Worm (Caenorhabditis elegans) whole organism, L3 larva: ENCODE measurements around the gene twnk-1.

ENCODE experiments used
- R02D3.7 ChIP-seq: fragments of 150-350 bp; optimal IDR thresholded peaks from 2 replicates; lab custom pipeline; 2014; ENCODE audit warnings: missing biosample characterization, missing genetic modification characterization
- ZK546.5 ChIP-seq: sonication (generic microtip); optimal IDR thresholded peaks from 2 replicates; lab custom pipeline; 2017; ENCODE audit warnings: missing biosample characterization, missing genetic modification characterization
- aly-2 ChIP-seq: fragments of 150-350 bp; optimal IDR thresholded peaks from 2 replicates; lab custom pipeline; 2014; ENCODE audit warnings: missing biosample characterization, missing genetic modification characterization
- ama-1 ChIP-seq: fragments of 150-350 bp; optimal IDR thresholded peaks from 2 replicates; lab custom pipeline; 2018
- ceh-16 ChIP-seq: sonication (generic microtip); optimal IDR thresholded peaks from 2 replicates; lab custom pipeline; 2017; ENCODE audit warnings: missing biosample characterization, missing genetic modification characterization
- ceh-28 ChIP-seq: fragments of 150-350 bp; optimal IDR thresholded peaks from 2 replicates; lab custom pipeline; 2014; ENCODE audit warnings: missing biosample characterization, missing genetic modification reagents, missing genetic modification characterization
- ceh-82 ChIP-seq: fragments of 150-350 bp; optimal IDR thresholded peaks from 2 replicates; lab custom pipeline; 2014; ENCODE audit warnings: missing biosample characterization, missing genetic modification characterization
- ceh-9 ChIP-seq: sonication (generic microtip); optimal IDR thresholded peaks from 2 replicates; lab custom pipeline; 2018; ENCODE audit warnings: missing biosample characterization, missing genetic modification characterization
- daf-12 ChIP-seq: fragments of 150-350 bp; optimal IDR thresholded peaks from 2 replicates; lab custom pipeline; 2014; ENCODE audit warnings: missing biosample characterization, missing genetic modification reagents, missing genetic modification characterization
- egl-27 ChIP-seq: sonication (generic microtip); optimal IDR thresholded peaks from 4 replicates; lab custom pipeline; 2017; ENCODE audit warnings: missing biosample characterization, missing genetic modification reagents, missing genetic modification characterization
- egl-5 ChIP-seq: fragments of 150-350 bp; optimal IDR thresholded peaks from 2 replicates; lab custom pipeline; 2017; ENCODE audit warnings: missing biosample characterization, missing genetic modification reagents, missing genetic modification characterization, inconsistent platforms
- elt-1 ChIP-seq: fragments of 150-350 bp; optimal IDR thresholded peaks from 2 replicates; lab custom pipeline; 2014; ENCODE audit warnings: missing biosample characterization, missing genetic modification characterization
- elt-2 ChIP-seq: sonication (generic microtip); optimal IDR thresholded peaks from 2 replicates; lab custom pipeline; 2016; ENCODE audit warnings: missing genetic modification reagents, mild to moderate bottlenecking, missing genetic modification characterization, missing compliant biosample characterization
- elt-3 ChIP-seq, 3 experiments: fragments of 150-350 bp in 1 of 3; sonication (generic microtip) in 2 of 3; optimal IDR thresholded peaks; 2 replicates in 2 of 3; 4 replicates in 1 of 3; lab custom pipeline; 2014 to 2017; ENCODE audit warnings: missing biosample characterization in 3 of 3, missing genetic modification characterization in 3 of 3
- eor-1 ChIP-seq, 2 experiments: fragments of 150-350 bp; optimal IDR thresholded peaks; 2 replicates each; lab custom pipeline; 2014 to 2018; ENCODE audit warnings: missing biosample characterization in 2 of 2, missing genetic modification characterization in 2 of 2
- fkh-10 ChIP-seq: sonication (generic microtip); optimal IDR thresholded peaks from 2 replicates; lab custom pipeline; 2017; ENCODE audit warnings: missing biosample characterization, missing genetic modification reagents, missing genetic modification characterization
- fkh-2 ChIP-seq: fragments of 150-350 bp; optimal IDR thresholded peaks from 2 replicates; lab custom pipeline; 2014; ENCODE audit warnings: missing biosample characterization, missing genetic modification reagents, missing genetic modification characterization
- fos-1 ChIP-seq: fragments of 150-350 bp; optimal IDR thresholded peaks from 2 replicates; lab custom pipeline; 2014; ENCODE audit warnings: missing biosample characterization, missing genetic modification characterization
- hmg-11 ChIP-seq: sonication (generic microtip); optimal IDR thresholded peaks from 2 replicates; lab custom pipeline; 2016; ENCODE audit warnings: missing genetic modification characterization, missing compliant biosample characterization
- jun-1 ChIP-seq: fragments of 150-350 bp; optimal IDR thresholded peaks from 2 replicates; lab custom pipeline; 2014; ENCODE audit warnings: missing biosample characterization, missing genetic modification reagents, missing genetic modification characterization
- lin-15B ChIP-seq: fragments of 150-350 bp; optimal IDR thresholded peaks from 2 replicates; lab custom pipeline; 2014; ENCODE audit warnings: missing biosample characterization, missing genetic modification characterization
- lin-39 ChIP-seq: fragments of 150-350 bp; optimal IDR thresholded peaks from 2 replicates; lab custom pipeline; 2018; ENCODE audit warnings: missing biosample characterization, missing genetic modification reagents, missing genetic modification characterization
- lsy-12 ChIP-seq: sonication (generic microtip); optimal IDR thresholded peaks from 2 replicates; lab custom pipeline; 2016; ENCODE audit warnings: mild to moderate bottlenecking, missing genetic modification characterization, missing compliant biosample characterization
- mdl-1 ChIP-seq: fragments of 150-350 bp; optimal IDR thresholded peaks from 2 replicates; lab custom pipeline; 2014; ENCODE audit warnings: missing biosample characterization, missing genetic modification characterization
- mml-1 ChIP-seq: fragments of 150-350 bp; sonication (generic microtip); optimal IDR thresholded peaks from 3 replicates; lab custom pipeline; 2014; ENCODE audit warnings: missing biosample characterization, missing genetic modification characterization
- nfya-1 ChIP-seq: sonication (generic microtip); optimal IDR thresholded peaks from 2 replicates; lab custom pipeline; 2017; ENCODE audit warnings: missing genetic modification characterization, mild to moderate bottlenecking, missing compliant biosample characterization, antibody characterized with exemption, moderate library complexity; ENCODE audit not compliant: insufficient read depth
- nhr-11 ChIP-seq: fragments of 150-350 bp; optimal IDR thresholded peaks from 2 replicates; lab custom pipeline; 2014; ENCODE audit warnings: missing biosample characterization, missing genetic modification characterization
- nhr-12 ChIP-seq: fragments of 150-350 bp; optimal IDR thresholded peaks from 2 replicates; lab custom pipeline; 2014; ENCODE audit warnings: missing biosample characterization, missing genetic modification characterization
- nhr-23 ChIP-seq: fragments of 150-350 bp; optimal IDR thresholded peaks from 2 replicates; lab custom pipeline; 2014; ENCODE audit warnings: missing biosample characterization, missing genetic modification reagents, missing genetic modification characterization
- nhr-237 ChIP-seq: fragments of 150-350 bp; optimal IDR thresholded peaks from 2 replicates; lab custom pipeline; 2014; ENCODE audit warnings: missing biosample characterization, missing genetic modification characterization
- nhr-25 ChIP-seq: sonication (generic microtip); optimal IDR thresholded peaks from 2 replicates; lab custom pipeline; 2017; ENCODE audit warnings: missing biosample characterization, missing genetic modification characterization
- nhr-28 ChIP-seq: fragments of 150-350 bp; optimal IDR thresholded peaks from 2 replicates; lab custom pipeline; 2014; ENCODE audit warnings: missing biosample characterization, missing genetic modification characterization
- nhr-43 ChIP-seq: sonication (generic microtip); optimal IDR thresholded peaks from 2 replicates; lab custom pipeline; 2016; ENCODE audit warnings: mild to moderate bottlenecking, missing genetic modification characterization, missing compliant biosample characterization; ENCODE audit not compliant: poor library complexity, severe bottlenecking
- nhr-67 ChIP-seq: fragments of 150-350 bp; optimal IDR thresholded peaks from 2 replicates; lab custom pipeline; 2014; ENCODE audit warnings: missing biosample characterization, missing genetic modification characterization
- nhr-76 ChIP-seq: fragments of 150-350 bp; sonication (generic microtip); optimal IDR thresholded peaks from 5 replicates; lab custom pipeline; 2014; ENCODE audit warnings: missing biosample characterization, missing genetic modification characterization
- nhr-77 ChIP-seq: fragments of 150-350 bp; optimal IDR thresholded peaks from 2 replicates; lab custom pipeline; 2014; ENCODE audit warnings: missing biosample characterization, missing genetic modification characterization
- pha-4 ChIP-seq: fragments of 150-350 bp; optimal IDR thresholded peaks from 2 replicates; lab custom pipeline; 2014; ENCODE audit warnings: missing biosample characterization, missing genetic modification reagents, missing genetic modification characterization
- pqm-1 ChIP-seq: fragments of 150-350 bp; optimal IDR thresholded peaks from 2 replicates; lab custom pipeline; 2017; ENCODE audit warnings: missing biosample characterization, missing genetic modification characterization, inconsistent platforms
- sea-2 ChIP-seq: fragments of 150-350 bp; sonication (generic microtip); optimal IDR thresholded peaks from 4 replicates; lab custom pipeline; 2014; ENCODE audit warnings: missing biosample characterization, missing genetic modification reagents, missing genetic modification characterization
- skn-1 ChIP-seq: fragments of 150-350 bp; optimal IDR thresholded peaks from 2 replicates; lab custom pipeline; 2014; ENCODE audit warnings: missing biosample characterization, missing genetic modification characterization
- snpc-4 ChIP-seq: fragments of 150-350 bp; optimal IDR thresholded peaks from 2 replicates; lab custom pipeline; 2014; ENCODE audit warnings: missing biosample characterization, missing genetic modification characterization
- tbx-2 ChIP-seq: sonication (generic microtip); optimal IDR thresholded peaks from 2 replicates; lab custom pipeline; 2016; ENCODE audit warnings: mild to moderate bottlenecking, missing genetic modification characterization, missing compliant biosample characterization
- unc-39 ChIP-seq: sonication (generic microtip); optimal IDR thresholded peaks from 4 replicates; lab custom pipeline; 2017; ENCODE audit warnings: missing biosample characterization, missing genetic modification characterization
- unc-62 ChIP-seq: fragments of 150-350 bp; sonication (generic microtip); optimal IDR thresholded peaks from 4 replicates; lab custom pipeline; 2014; ENCODE audit warnings: missing biosample characterization, missing genetic modification reagents, missing genetic modification characterization
- zag-1 ChIP-seq: fragments of 150-350 bp; optimal IDR thresholded peaks from 2 replicates; lab custom pipeline; 2014; ENCODE audit warnings: missing biosample characterization, missing genetic modification characterization
- ztf-11 ChIP-seq: fragments of 150-350 bp; optimal IDR thresholded peaks from 2 replicates; lab custom pipeline; 2014; ENCODE audit warnings: missing biosample characterization, missing genetic modification characterization
- ztf-4 ChIP-seq: fragments of 150-350 bp; optimal IDR thresholded peaks from 2 replicates; lab custom pipeline; 2014; ENCODE audit warnings: missing biosample characterization, missing genetic modification characterization

Gene twnk-1

DNA sequence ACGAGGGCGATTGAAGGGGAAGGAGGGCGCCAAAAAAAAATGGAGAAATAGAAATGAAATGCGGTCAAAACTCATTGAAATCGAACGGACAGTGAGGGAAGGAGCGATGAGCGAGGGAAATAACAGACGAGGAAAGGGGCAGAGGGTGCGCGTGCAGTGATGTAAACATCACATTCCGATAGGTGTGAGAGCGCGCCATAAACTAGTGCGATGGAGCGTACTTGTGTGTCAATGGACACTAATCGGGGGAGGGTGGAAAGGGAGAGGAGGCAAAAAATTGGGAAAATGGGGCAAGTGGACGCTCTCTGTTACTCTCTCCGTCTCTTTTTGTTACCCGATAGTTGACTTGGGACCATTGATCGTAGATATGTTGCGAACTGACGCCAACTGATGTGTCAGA, 27.1 kb upstream of the twnk-1 start:
- TF ChIP-seq mml-1 (tag; lab: Kevin White, UChicago) (no peak), egl-27 (tag; lab: Kevin White, UChicago) (no peak), fkh-10 (GFP tag; lab: Kevin White, UChicago) (no peak), fkh-2 (no peak), ztf-11 (no peak), snpc-4 (no peak), pha-4 (tag; lab: Kevin White, UChicago) (peak; percentile 97), ZK546.5 (tag; lab: Kevin White, UChicago) (no peak), elt-3 (tag; optimal IDR thresholded peaks at IDR 0.05; lab: Kevin White, UChicago) (no peak), R02D3.7 (no peak), ama-1 (lab: Kevin White, UChicago) (no peak), sea-2 (GFP tag; lab: Kevin White, UChicago) (no peak), hmg-11 (tag; lab: Kevin White, UChicago) (peak; percentile 69), elt-2 (peak; percentile 31), nfya-1 (tag; lab: Kevin White, UChicago) (peak; percentile 63), unc-39 (tag; lab: Kevin White, UChicago) (no peak), nhr-12 (tag; lab: Kevin White, UChicago) (no peak), nhr-43 (tag; lab: Kevin White, UChicago) (no peak), ceh-82 (no peak), ceh-28 (tag; lab: Kevin White, UChicago) (no peak), lin-15B (tag; lab: Kevin White, UChicago) (peak; percentile 60), nhr-11 (tag; lab: Kevin White, UChicago) (peak; percentile 51), eor-1 (tag; optimal IDR thresholded peaks at IDR 0.05; lab: Kevin White, UChicago) (no peak), unc-62 (no peak), pqm-1 (tag; lab: Kevin White, UChicago) (peak; percentile 23), nhr-237 (tag; lab: Kevin White, UChicago) (no peak), elt-1 (tag; lab: Kevin White, UChicago) (peak; percentile 41), skn-1 (tag; lab: Kevin White, UChicago) (no peak), zag-1 (tag; lab: Kevin White, UChicago) (no peak), jun-1 (tag; lab: Kevin White, UChicago) (peak; percentile 4), lin-39 (tag; lab: Kevin White, UChicago) (peak; percentile 94), ztf-4 (no peak), fos-1 (tag; lab: Kevin White, UChicago) (no peak), tbx-2 (no peak), nhr-28 (tag; lab: Kevin White, UChicago) (no peak), nhr-23 (peak; percentile 79), lsy-12 (tag; lab: Kevin White, UChicago) (peak; percentile 11), daf-12 (no peak), egl-5 (tag; lab: Kevin White, UChicago) (peak; percentile 84), aly-2 (no peak), mdl-1 (no peak), ceh-16 (no peak), nhr-25 (tag; lab: Kevin White, UChicago) (peak; percentile 26), ceh-9 (tag; lab: Kevin White, UChicago) (no peak), nhr-77 (tag; lab: Kevin White, UChicago) (no peak), nhr-76 (tag; lab: Kevin White, UChicago) (no peak), nhr-67 (tag; lab: Kevin White, UChicago) (no peak)

DNA sequence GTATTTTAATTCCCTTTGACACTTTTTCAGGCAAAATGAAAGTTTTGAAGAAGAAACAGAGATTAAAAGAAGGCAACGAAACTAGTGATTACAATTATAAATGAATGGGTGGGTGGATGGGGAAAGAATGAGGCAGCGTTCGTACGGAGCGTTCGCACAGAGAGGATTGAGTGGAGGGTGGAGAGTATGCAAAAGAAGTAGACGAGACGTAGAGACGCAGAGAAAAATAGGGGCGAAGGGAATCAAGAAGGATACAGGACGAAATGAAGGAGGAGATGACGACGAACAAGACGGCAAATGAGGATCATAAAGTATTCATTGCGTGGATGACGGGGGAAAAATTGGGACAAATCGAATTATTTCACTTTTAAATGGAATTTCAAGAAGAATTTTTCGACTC, 26.3 kb upstream of the twnk-1 start:
- TF ChIP-seq nhr-25 (tag; lab: Kevin White, UChicago) (peak; percentile 2), ZK546.5 (tag; lab: Kevin White, UChicago) (no peak), egl-5 (tag; lab: Kevin White, UChicago) (peak; percentile 10), nfya-1 (tag; lab: Kevin White, UChicago) (peak; percentile 36), hmg-11 (tag; lab: Kevin White, UChicago) (peak; percentile 84), pha-4 (tag; lab: Kevin White, UChicago) (peak; percentile 2), egl-27 (tag; lab: Kevin White, UChicago) (no peak), nhr-23 (peak; percentile 57)
